Worm (Caenorhabditis elegans): Measurements from ENCODE around the gene ptr-25.

- TF ChIP-seq nhr-2 (tag; optimal IDR thresholded peaks at IDR 0.05) (no peak), elt-1 (tag; optimal IDR thresholded peaks at IDR 0.05; ENCODE audit: borderline replicate concordance, insufficient read depth) (no peak), nhr-76 (tag; optimal IDR thresholded peaks at IDR 0.05) (no peak), mab-5 (tag; optimal IDR thresholded peaks at IDR 0.05) (no peak), ztf-11 (tag; optimal IDR thresholded peaks at IDR 0.05) (no peak), elt-3 (tag; optimal IDR thresholded peaks at IDR 0.05) (no peak), lin-13 (tag; optimal IDR thresholded peaks at IDR 0.05) (no peak), nhr-237 (tag; optimal IDR thresholded peaks at IDR 0.05) (no peak), snpc-4 (tag; optimal IDR thresholded peaks at IDR 0.05) (no peak), unc-62 (GFP tag; optimal IDR thresholded peaks at IDR 0.05) (no peak)
Observed at ce11 chrIII:10442355-10443140, 45.4 kb upstream of the ptr-25 start, which contains the start of the genes H04D03.2 and ecps-2.
